Worm (Caenorhabditis elegans): ENCODE data around the gene znf-706.

The znf-706 gene

DNA sequence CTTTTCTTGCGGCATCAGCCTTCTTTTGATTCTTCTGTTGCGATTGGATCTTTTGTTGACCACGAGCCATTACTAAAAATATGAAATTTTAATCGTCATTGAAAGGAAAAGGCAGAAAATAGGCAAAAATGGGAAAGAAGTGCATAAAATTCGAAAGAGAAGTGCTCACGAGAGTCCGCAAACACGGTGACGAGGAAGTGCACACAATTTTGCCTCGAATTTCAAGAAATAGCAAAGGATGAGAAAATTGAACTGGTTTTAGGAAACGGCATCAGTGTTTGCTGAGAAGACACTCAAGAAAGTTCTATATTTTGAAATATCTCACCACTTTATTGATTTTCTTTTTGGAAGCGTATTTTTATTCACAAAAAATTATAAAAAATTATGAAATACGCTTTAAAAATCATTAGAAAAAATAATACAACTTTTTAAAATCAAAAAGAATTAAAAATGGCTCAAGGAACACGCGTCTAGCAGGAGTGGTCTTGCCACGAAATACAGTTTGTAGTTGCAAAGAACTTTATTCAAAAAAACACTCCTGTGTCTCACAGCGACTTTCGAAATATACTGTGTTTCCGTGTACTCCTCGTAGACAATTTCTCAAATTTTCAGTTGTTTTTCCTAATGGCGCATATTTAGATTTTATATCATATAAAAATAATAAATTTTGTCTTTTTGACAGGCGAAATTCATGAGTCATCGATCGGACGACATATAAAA, at the start of gene znf-706, which contains the start of gene cpna-3:
Gene znf-706, minus strand, starts transcription at position 72 of the 720 bp plus-strand sequence.
Gene cpna-3, plus strand, starts transcription at position 683 of the 720 bp plus-strand sequence.
- TF ChIP-seq nhr-23 (tag; optimal IDR thresholded peaks at IDR 0.05) (peak; percentile 0), elt-2 (tag; optimal IDR thresholded peaks at IDR 0.05) (peak; percentile 5), hmg-11 (tag; optimal IDR thresholded peaks at IDR 0.05) (peak; percentile 15), sea-2 (GFP tag; optimal IDR thresholded peaks at IDR 0.05) (no peak), elt-3 (tag; optimal IDR thresholded peaks at IDR 0.05) (no peak), nhr-76 (tag; optimal IDR thresholded peaks at IDR 0.05) (no peak), snpc-4 (tag; optimal IDR thresholded peaks at IDR 0.05) (no peak), lsy-12 (tag; optimal IDR thresholded peaks at IDR 0.05) (no peak), nhr-77 (tag; optimal IDR thresholded peaks at IDR 0.05) (no peak), unc-39 (tag; optimal IDR thresholded peaks at IDR 0.05) (no peak), nhr-25 (tag; optimal IDR thresholded peaks at IDR 0.05) (no peak), tbx-2 (tag; optimal IDR thresholded peaks at IDR 0.05) (no peak), nhr-67 (tag; optimal IDR thresholded peaks at IDR 0.05) (no peak), unc-62 (GFP tag; optimal IDR thresholded peaks at IDR 0.05) (no peak)

DNA sequence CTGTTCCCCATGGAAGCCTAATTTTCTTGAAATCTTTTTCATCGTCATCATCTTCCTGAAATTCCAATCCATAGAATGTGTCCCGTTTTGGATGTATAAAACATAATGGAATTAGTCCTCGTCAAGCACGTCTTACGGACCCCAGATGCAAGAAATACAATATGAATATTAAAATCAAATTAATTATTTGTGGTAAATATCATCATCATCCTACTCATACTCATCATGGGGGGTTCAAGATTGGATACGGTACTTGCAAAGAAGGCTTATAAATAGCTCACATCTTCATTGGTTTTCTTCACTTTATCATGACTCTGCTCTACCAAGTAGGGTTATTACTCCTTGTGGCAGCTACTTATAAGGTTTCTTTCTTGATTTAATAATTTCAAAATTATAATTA, 48.4 kb upstream of the znf-706 start, which contains the start of gene flp-1:
Gene flp-1, plus strand, starts transcription at position 301 of the 400 bp plus-strand sequence.
- TF ChIP-seq zag-1 (tag; optimal IDR thresholded peaks at IDR 0.05) (no peak), elt-3 (tag; optimal IDR thresholded peaks at IDR 0.05) (no peak), nhr-23 (tag; optimal IDR thresholded peaks at IDR 0.05) (no peak)

- TF ChIP-seq nfya-1 (tag; optimal IDR thresholded peaks at IDR 0.05; ENCODE audit: insufficient read depth) (no peak), lsy-12 (tag; optimal IDR thresholded peaks at IDR 0.05) (no peak), egl-27 (tag; optimal IDR thresholded peaks at IDR 0.05) (no peak), tbx-2 (tag; optimal IDR thresholded peaks at IDR 0.05) (no peak), daf-12 (tag; optimal IDR thresholded peaks at IDR 0.05) (no peak), nhr-67 (tag; optimal IDR thresholded peaks at IDR 0.05) (no peak), elt-1 (tag; optimal IDR thresholded peaks at IDR 0.05) (no peak), nhr-23 (tag; optimal IDR thresholded peaks at IDR 0.05) (no peak), jun-1 (tag; optimal IDR thresholded peaks at IDR 0.05) (no peak), nhr-77 (tag; optimal IDR thresholded peaks at IDR 0.05) (no peak), sea-2 (GFP tag; optimal IDR thresholded peaks at IDR 0.05) (no peak), ama-1 (optimal IDR thresholded peaks at IDR 0.05) (no peak), ceh-16 (tag; optimal IDR thresholded peaks at IDR 0.05) (no peak), eor-1 (tag; optimal IDR thresholded peaks at IDR 0.05) (no peak), nhr-11 (tag; optimal IDR thresholded peaks at IDR 0.05) (no peak), ztf-4 (tag; optimal IDR thresholded peaks at IDR 0.05) (no peak), ZK546.5 (tag; optimal IDR thresholded peaks at IDR 0.05) (no peak), nhr-28 (tag; optimal IDR thresholded peaks at IDR 0.05) (no peak)
These were observed 44.3 kb upstream of the znf-706 start for ce11 chrIV:9140172-9140805.

DNA sequence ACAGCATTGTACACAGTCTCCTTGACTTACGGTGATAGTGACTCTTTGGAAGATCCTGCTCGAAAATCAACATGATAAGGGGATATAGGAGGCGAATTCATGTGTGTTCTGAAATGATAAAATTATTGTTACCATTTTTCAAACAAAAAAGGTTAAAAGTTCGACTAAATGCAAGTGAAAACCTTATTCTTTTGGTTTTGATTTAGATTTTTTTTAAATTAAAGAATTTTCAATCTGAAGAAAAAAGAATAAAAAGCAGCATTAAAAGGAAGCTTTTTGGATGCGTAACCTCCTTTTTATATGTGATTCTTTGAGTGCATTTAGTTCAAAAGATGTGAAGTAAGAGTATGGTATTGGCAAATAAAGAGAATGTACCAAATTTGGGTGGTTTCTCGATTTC, 39.3 kb upstream of the znf-706 start, which contains the start of gene delm-1:
Gene delm-1, minus strand, starts transcription at position 101 of the 400 bp plus-strand sequence.
- TF ChIP-seq fos-1 (tag; optimal IDR thresholded peaks at IDR 0.05), result no peak
- no peak for TF ChIP-seq fkh-10 (GFP tag; optimal IDR thresholded peaks at IDR 0.05)
- TF ChIP-seq ceh-16 (tag; optimal IDR thresholded peaks at IDR 0.05), result no peak
- no peak for TF ChIP-seq unc-62 (GFP tag; optimal IDR thresholded peaks at IDR 0.05)
- no peak for TF ChIP-seq jun-1 (tag; optimal IDR thresholded peaks at IDR 0.05)
- no peak for TF ChIP-seq ceh-28 (tag; optimal IDR thresholded peaks at IDR 0.05)
- TF ChIP-seq nhr-23 (tag; optimal IDR thresholded peaks at IDR 0.05), result no peak
- no peak for TF ChIP-seq nhr-76 (tag; optimal IDR thresholded peaks at IDR 0.05)
- TF ChIP-seq unc-39 (tag; optimal IDR thresholded peaks at IDR 0.05), result no peak
- TF ChIP-seq nhr-11 (tag; optimal IDR thresholded peaks at IDR 0.05), result no peak
- no peak for TF ChIP-seq ama-1 (optimal IDR thresholded peaks at IDR 0.05)
- no peak for TF ChIP-seq nhr-25 (tag; optimal IDR thresholded peaks at IDR 0.05)

- no peak for TF ChIP-seq pqm-1 (tag; optimal IDR thresholded peaks at IDR 0.05)
- TF ChIP-seq snpc-4 (tag; optimal IDR thresholded peaks at IDR 0.05), result peak; percentile 45
- no peak for TF ChIP-seq zag-1 (tag; optimal IDR thresholded peaks at IDR 0.05)
These were observed 34.6 kb upstream of the znf-706 start for ce11 chrIV:9130605-9131004.
